Worm (Caenorhabditis elegans): Measurements from ENCODE around the gene C25H3.14.

The C25H3.14 gene

DNA sequence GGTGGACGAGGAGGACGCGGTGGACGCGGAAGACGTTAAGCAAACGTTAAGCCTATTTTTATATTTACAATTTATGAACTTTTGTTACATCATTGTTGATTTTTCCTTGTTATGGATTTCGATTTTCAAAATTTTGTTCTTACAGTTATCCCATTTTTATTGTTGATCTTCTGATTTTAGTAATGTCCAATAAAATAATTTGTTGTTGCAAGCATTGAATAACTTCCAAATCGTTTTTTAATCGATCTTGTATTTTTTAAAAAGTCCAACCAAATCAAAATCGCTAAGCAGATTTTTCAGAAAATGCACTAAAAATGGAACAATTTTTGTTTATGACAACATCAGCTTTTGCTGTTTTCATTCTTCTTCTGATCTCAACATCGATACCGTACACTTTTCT, 22.9 kb downstream of the C25H3.14 start, which contains the start of gene zipt-3:
zipt-3 (plus strand) TSS at position 301 of the 400 bp plus-strand sequence.
- TF ChIP-seq elt-2 (tag; optimal IDR thresholded peaks at IDR 0.05) (no peak), fkh-10 (GFP tag; optimal IDR thresholded peaks at IDR 0.05) (no peak), ztf-11 (tag; optimal IDR thresholded peaks at IDR 0.05) (no peak), mef-2 (tag; optimal IDR thresholded peaks at IDR 0.05) (no peak), nhr-76 (tag; optimal IDR thresholded peaks at IDR 0.05) (no peak), nhr-12 (tag; optimal IDR thresholded peaks at IDR 0.05) (no peak), nhr-84 (tag; optimal IDR thresholded peaks at IDR 0.05) (no peak), egl-13 (tag; optimal IDR thresholded peaks at IDR 0.05) (no peak), zag-1 (tag; optimal IDR thresholded peaks at IDR 0.05) (no peak), C16A3.4 (tag; optimal IDR thresholded peaks at IDR 0.05) (no peak), jun-1 (tag; optimal IDR thresholded peaks at IDR 0.05) (no peak), nhr-47 (tag; optimal IDR thresholded peaks at IDR 0.05) (no peak), nhr-85 (tag) (no peak), pqm-1 (tag; optimal IDR thresholded peaks at IDR 0.05) (no peak), ceh-88 (GFP tag; IDR thresholded peaks at IDR 0.05) (no peak), lin-14 (GFP tag; optimal IDR thresholded peaks at IDR 0.05) (no peak)

- TF ChIP-seq ztf-11 (tag; optimal IDR thresholded peaks at IDR 0.05) (no peak), fkh-8 (tag; optimal IDR thresholded peaks at IDR 0.05) (no peak), sup-37 (GFP tag; optimal IDR thresholded peaks at IDR 0.05) (no peak), aly-2 (tag; optimal IDR thresholded peaks at IDR 0.05) (no peak), lin-13 (GFP tag; optimal IDR thresholded peaks at IDR 0.05) (no peak), nhr-19 (GFP tag; conservative IDR thresholded peaks at IDR 0.05) (no peak), lsy-2 (tag; optimal IDR thresholded peaks at IDR 0.05) (no peak), ztf-4 (tag; optimal IDR thresholded peaks at IDR 0.05) (no peak), skn-1 (tag; optimal IDR thresholded peaks at IDR 0.05) (no peak), grh-1 (GFP tag; IDR thresholded peaks at IDR 0.05) (no peak), efl-3 (GFP tag; optimal IDR thresholded peaks at IDR 0.05) (no peak), zip-4 (GFP tag; optimal IDR thresholded peaks at IDR 0.05) (no peak), nhr-85 (tag) (no peak), nhr-71 (tag; optimal IDR thresholded peaks at IDR 0.05) (no peak), efl-1 (optimal IDR thresholded peaks at IDR 0.05) (no peak), efl-1 (GFP tag; optimal IDR thresholded peaks at IDR 0.05 in 1 of 2) (no peak), sox-4 (tag; optimal IDR thresholded peaks at IDR 0.05) (no peak), lin-15B (tag; optimal IDR thresholded peaks at IDR 0.05) (no peak), pax-3 (tag; optimal IDR thresholded peaks at IDR 0.05) (no peak), nhr-28 (tag; optimal IDR thresholded peaks at IDR 0.05) (no peak), nhr-76 (tag; optimal IDR thresholded peaks at IDR 0.05) (no peak)
Observed at ce11 chrII:5719848-5720247, 24.9 kb downstream of the C25H3.14 start, which contains the start of gene damt-1. Gene damt-1, plus strand, starts transcription at chrII:5720148.

- TF ChIP-seq nhr-85 (tag) (no peak), nhr-84 (tag; optimal IDR thresholded peaks at IDR 0.05) (no peak), ceh-88 (GFP tag; IDR thresholded peaks at IDR 0.05) (no peak), egl-13 (tag; optimal IDR thresholded peaks at IDR 0.05) (peak; percentile 60), aly-2 (tag; optimal IDR thresholded peaks at IDR 0.05) (no peak), hpl-2 (GFP tag; optimal IDR thresholded peaks at IDR 0.05) (no peak), lin-15B (tag; optimal IDR thresholded peaks at IDR 0.05) (peak; percentile 15), nhr-19 (GFP tag; conservative IDR thresholded peaks at IDR 0.05) (no peak), xbp-1 (tag; optimal IDR thresholded peaks at IDR 0.05) (peak; percentile 29), lir-3 (tag; optimal IDR thresholded peaks at IDR 0.05; ENCODE audit: poor library complexity) (no peak), ceh-63 (GFP tag; optimal IDR thresholded peaks at IDR 0.05) (no peak), hlh-17 (GFP tag; optimal IDR thresholded peaks at IDR 0.05; ENCODE audit: borderline replicate concordance) (no peak), skn-1 (tag; optimal IDR thresholded peaks at IDR 0.05) (peak; percentile 33), unc-98 (GFP tag; IDR thresholded peaks at IDR 0.05) (no peak), sup-37 (GFP tag; optimal IDR thresholded peaks at IDR 0.05) (no peak), isw-1 (GFP tag; IDR thresholded peaks at IDR 0.05) (peak; percentile 58), dpl-1 (GFP tag; optimal IDR thresholded peaks at IDR 0.05) (peak in 1 of 3 experiments; percentile 39), fos-1 (tag; optimal IDR thresholded peaks at IDR 0.05) (peak; percentile 64), egl-27 (tag; optimal IDR thresholded peaks at IDR 0.05) (no peak), pag-3 (tag; optimal IDR thresholded peaks at IDR 0.05; ENCODE audit: borderline replicate concordance, insufficient read depth) (no peak), zip-4 (GFP tag; optimal IDR thresholded peaks at IDR 0.05) (no peak), jun-1 (tag; optimal IDR thresholded peaks at IDR 0.05) (no peak), pax-3 (tag; optimal IDR thresholded peaks at IDR 0.05) (no peak), swsn-7 (tag; optimal IDR thresholded peaks at IDR 0.05) (peak; percentile 65), dsc-1 (tag; optimal IDR thresholded peaks at IDR 0.05) (peak; percentile 0), alr-1 (tag; optimal IDR thresholded peaks at IDR 0.05; ENCODE audit: borderline replicate concordance) (no peak), ztf-4 (tag; optimal IDR thresholded peaks at IDR 0.05) (no peak), sptf-1 (tag; optimal IDR thresholded peaks at IDR 0.05) (no peak)
Observed at ce11 chrII:5725094-5725493, 30.2 kb downstream of the C25H3.14 start.

Measured in whole organism, L1 larva.